Worm (Caenorhabditis elegans) whole organism, young adult: ENCODE data around the gene Y54G11A.3.

Source experiments
- F49E8.2 ChIP-seq: sonication (generic microtip); optimal IDR thresholded peaks from 3 replicates; lab custom pipeline; 2017; ENCODE audit warnings: missing genetic modification characterization, mild to moderate bottlenecking, missing compliant biosample characterization, antibody characterized with exemption, moderate library complexity; ENCODE audit not compliant: insufficient read depth
- F57A8.1 ChIP-seq: fragments of 200-800 bp; sonication (Bioruptor generic); optimal IDR thresholded peaks from 2 replicates; lab custom pipeline; 2018; ENCODE audit warnings: mild to moderate bottlenecking, missing genetic modification characterization, moderate library complexity, missing compliant biosample characterization
- Y53G8AR.9 ChIP-seq: fragments of 200-800 bp; sonication (Bioruptor generic); conservative IDR thresholded peaks from 2 replicates; pipeline ENCODE4 v1.3.6; 2022; ENCODE audit warnings: missing genetic modification reagents, missing genetic modification characterization, missing compliant biosample characterization
- ama-1 ChIP-seq, 3 experiments: fragments of 150-350 bp in 1 of 3; sonication (generic microtip) in 2 of 3; optimal IDR thresholded peaks; 2 replicates each; lab custom pipeline; 2014 to 2018; ENCODE audit warnings: missing biosample characterization in 2 of 3, missing genetic modification characterization in 2 of 3, missing genetic modification reagents in 2 of 3
- attf-6 ChIP-seq: fragments of 200-800 bp; sonication (Bioruptor generic); IDR thresholded peaks from 2 replicates; pipeline ENCODE4 v1.3.6; 2022; ENCODE audit warnings: missing genetic modification reagents, missing genetic modification characterization, missing compliant biosample characterization
- efl-1 ChIP-seq: fragments of 150-350 bp; optimal IDR thresholded peaks from 2 replicates; lab custom pipeline; 2014; ENCODE audit warnings: missing biosample characterization, missing genetic modification reagents, missing genetic modification characterization
- nfya-1 ChIP-seq: sonication (generic microtip); optimal IDR thresholded peaks from 2 replicates; lab custom pipeline; 2017; ENCODE audit warnings: antibody characterized with exemption, missing compliant biosample characterization, missing genetic modification characterization, borderline replicate concordance; ENCODE audit not compliant: insufficient read depth
- snpc-1.1 ChIP-seq: sonication (generic microtip); optimal IDR thresholded peaks from 2 replicates; lab custom pipeline; 2017; ENCODE audit warnings: missing genetic modification characterization, mild to moderate bottlenecking, missing compliant biosample characterization, antibody characterized with exemption, moderate library complexity, missing genotype, missing genetic modification reagents; ENCODE audit not compliant: insufficient read depth
- snpc-3.4 ChIP-seq: sonication (generic microtip); optimal IDR thresholded peaks from 2 replicates; lab custom pipeline; 2017; ENCODE audit warnings: missing genetic modification characterization, mild to moderate bottlenecking, missing compliant biosample characterization, antibody characterized with exemption, moderate library complexity, missing genotype, missing genetic modification reagents
- tlf-1 ChIP-seq: fragments of 200-800 bp; sonication (Bioruptor generic); optimal IDR thresholded peaks from 2 replicates; lab custom pipeline; 2018; ENCODE audit warnings: mild to moderate bottlenecking, missing genetic modification characterization, missing compliant biosample characterization
- unc-62 ChIP-seq: fragments of 150-350 bp; optimal IDR thresholded peaks from 2 replicates; lab custom pipeline; 2014; ENCODE audit warnings: missing biosample characterization, missing genetic modification reagents, missing genetic modification characterization
- zim-3 ChIP-seq: sonication (generic microtip); optimal IDR thresholded peaks from 2 replicates; lab custom pipeline; 2017; ENCODE audit warnings: mild to moderate bottlenecking, missing genetic modification characterization, moderate library complexity, missing compliant biosample characterization
- ztf-25 ChIP-seq: fragments of 200-800 bp; sonication (Bioruptor generic); IDR thresholded peaks from 2 replicates; pipeline ENCODE4 v1.3.6; 2022; ENCODE audit warnings: missing genetic modification reagents, missing genetic modification characterization, missing compliant biosample characterization
- ztf-3 ChIP-seq: fragments of 200-800 bp; sonication (Bioruptor generic); optimal IDR thresholded peaks from 2 replicates; lab custom pipeline; 2018; ENCODE audit warnings: mild to moderate bottlenecking, missing genetic modification characterization, missing compliant biosample characterization

DNA sequence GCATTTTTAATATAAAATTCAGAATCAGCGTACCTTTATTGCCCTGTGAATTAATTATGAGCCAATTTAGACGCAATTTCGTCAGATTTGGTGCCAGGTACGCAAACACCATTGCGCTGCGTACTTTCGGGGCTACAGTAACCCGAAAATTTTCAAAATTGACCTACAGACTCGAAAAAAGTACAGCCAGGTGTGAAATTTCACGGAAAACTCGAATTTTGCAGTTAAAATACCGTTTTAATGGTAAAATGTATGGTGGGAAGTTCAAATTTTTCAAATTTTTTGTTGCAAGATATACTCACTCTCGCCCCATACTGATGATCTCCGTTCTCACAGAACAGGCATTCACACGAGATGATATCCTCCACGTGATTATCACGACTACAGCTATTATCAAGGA is 39.9 kb upstream of the Y54G11A.3 start:
- TF ChIP-seq unc-62 (GFP tag; lab: Kevin White, UChicago): no peak
- TF ChIP-seq F57A8.1: no peak
- TF ChIP-seq F49E8.2: no peak
- no peak for TF ChIP-seq zim-3 (tag; lab: Kevin White, UChicago)
- TF ChIP-seq tlf-1 (GFP tag; lab: Kevin White, UChicago): no peak
- TF ChIP-seq ztf-3 (GFP tag; lab: Kevin White, UChicago): no peak
- no peak for TF ChIP-seq ztf-25 (GFP tag; lab: Robert Waterston, UW)
- TF ChIP-seq snpc-3.4 (tag; lab: Kevin White, UChicago): no peak
- no peak for TF ChIP-seq ama-1 (optimal IDR thresholded peaks at IDR 0.05; lab: Kevin White, UChicago)
- TF ChIP-seq ama-1 (GFP tag; optimal IDR thresholded peaks at IDR 0.05; lab: Kevin White, UChicago): no peak
- no peak for TF ChIP-seq snpc-1.1
- TF ChIP-seq Y53G8AR.9: no peak
- no peak for TF ChIP-seq nfya-1 (tag; lab: Kevin White, UChicago)
- TF ChIP-seq attf-6 (GFP tag; lab: Robert Waterston, UW): no peak
- TF ChIP-seq efl-1 (GFP tag; lab: Kevin White, UChicago): no peak
